Worm (Caenorhabditis elegans) whole organism, young adult: Measurements from ENCODE around the gene hmg-5.

Source experiments
- B0035.1 ChIP-seq: sonication (generic microtip); optimal IDR thresholded peaks from 2 replicates; lab custom pipeline; 2016; ENCODE audit warnings: missing genetic modification characterization, mild to moderate bottlenecking, missing compliant biosample characterization, missing genotype, missing genetic modification reagents
- C06A6.2 ChIP-seq: fragments of 200-800 bp; sonication (Bioruptor generic); conservative IDR thresholded peaks from 2 replicates; pipeline ENCODE4 v1.3.6; 2022; ENCODE audit warnings: missing genetic modification characterization, missing compliant biosample characterization
- F22D6.2 ChIP-seq: sonication (generic microtip); optimal IDR thresholded peaks from 2 replicates; lab custom pipeline; 2016; ENCODE audit warnings: mild to moderate bottlenecking, missing genetic modification characterization, missing compliant biosample characterization
- F57C9.4 ChIP-seq: sonication (generic microtip); optimal IDR thresholded peaks from 2 replicates; lab custom pipeline; 2017; ENCODE audit warnings: mild to moderate bottlenecking, missing genetic modification characterization, missing compliant biosample characterization
- K11D2.4 ChIP-seq: fragments of 200-800 bp; sonication (Bioruptor generic); IDR thresholded peaks from 2 replicates; pipeline ENCODE4 v1.3.6; 2022; ENCODE audit warnings: missing genetic modification reagents, missing genetic modification characterization, missing compliant biosample characterization
- K12H6.12 ChIP-seq: fragments of 200-800 bp; sonication (Bioruptor generic); optimal IDR thresholded peaks from 2 replicates; lab custom pipeline; 2018; ENCODE audit warnings: mild to moderate bottlenecking, missing genetic modification characterization, missing compliant biosample characterization
- Y53F4B.3 ChIP-seq: fragments of 200-800 bp; sonication (Bioruptor generic); IDR thresholded peaks from 2 replicates; pipeline ENCODE4 v1.3.6; 2022; ENCODE audit warnings: missing genetic modification reagents, missing genetic modification characterization, missing compliant biosample characterization
- Y95B8A.8 ChIP-seq: fragments of 200-800 bp; sonication (Bioruptor generic); IDR thresholded peaks from 2 replicates; pipeline ENCODE4 v1.3.6; 2022; ENCODE audit warnings: missing genetic modification reagents, missing genetic modification characterization, missing compliant biosample characterization
- athp-1 ChIP-seq: sonication (generic microtip); optimal IDR thresholded peaks from 2 replicates; lab custom pipeline; 2017; ENCODE audit warnings: mild to moderate bottlenecking, missing genetic modification characterization, missing compliant biosample characterization
- ccch-3 ChIP-seq: fragments of 200-800 bp; sonication (Bioruptor generic); optimal IDR thresholded peaks from 2 replicates; lab custom pipeline; 2018; ENCODE audit warnings: mild to moderate bottlenecking, missing genetic modification characterization, missing compliant biosample characterization
- ceh-100 ChIP-seq: fragments of 200-800 bp; sonication (Bioruptor generic); IDR thresholded peaks from 2 replicates; pipeline ENCODE4 v1.3.6; 2022; ENCODE audit warnings: missing genetic modification reagents, missing genetic modification characterization, missing compliant biosample characterization
- ceh-27 ChIP-seq: fragments of 200-800 bp; sonication (Bioruptor generic); optimal IDR thresholded peaks from 2 replicates; lab custom pipeline; 2018; ENCODE audit warnings: mild to moderate bottlenecking, missing genetic modification characterization, moderate library complexity, missing compliant biosample characterization
- ceh-91 ChIP-seq: fragments of 200-800 bp; sonication (Bioruptor generic); IDR thresholded peaks from 2 replicates; pipeline ENCODE4 v1.3.6; 2022; ENCODE audit warnings: missing genetic modification reagents, missing genetic modification characterization, missing compliant biosample characterization
- chd-7 ChIP-seq: sonication (generic microtip); optimal IDR thresholded peaks from 2 replicates; lab custom pipeline; 2016; ENCODE audit warnings: mild to moderate bottlenecking, missing genetic modification characterization, moderate library complexity, missing compliant biosample characterization
- dpff-1 ChIP-seq: sonication (generic microtip); optimal IDR thresholded peaks from 2 replicates; lab custom pipeline; 2017; ENCODE audit warnings: mild to moderate bottlenecking, missing genetic modification characterization, missing compliant biosample characterization
- egrh-3 ChIP-seq: fragments of 200-800 bp; sonication (Bioruptor generic); IDR thresholded peaks from 2 replicates; pipeline ENCODE4 v1.3.6; 2022; ENCODE audit warnings: missing genetic modification reagents, missing genetic modification characterization, missing compliant biosample characterization
- hmg-1.2 ChIP-seq: fragments of 200-800 bp; sonication (Bioruptor generic); IDR thresholded peaks from 2 replicates; pipeline ENCODE4 v1.3.6; 2022; ENCODE audit warnings: missing genetic modification reagents, missing genetic modification characterization, missing compliant biosample characterization
- hrde-1 ChIP-seq: sonication (generic microtip); optimal IDR thresholded peaks from 2 replicates; lab custom pipeline; 2016; ENCODE audit warnings: missing genetic modification characterization, mild to moderate bottlenecking, missing compliant biosample characterization, moderate library complexity, missing genotype, missing genetic modification reagents, borderline replicate concordance
- hsf-1 ChIP-seq: fragments of 200-800 bp; sonication (Bioruptor generic); IDR thresholded peaks from 2 replicates; pipeline ENCODE4 v1.3.6; 2022; ENCODE audit warnings: missing genetic modification reagents, missing genetic modification characterization, missing compliant biosample characterization
- lag-1 ChIP-seq: fragments of 200-800 bp; sonication (Bioruptor generic); IDR thresholded peaks from 2 replicates; pipeline ENCODE4 v1.3.6; 2022; ENCODE audit warnings: missing genetic modification reagents, missing genetic modification characterization, missing compliant biosample characterization
- lin-35 ChIP-seq, 3 experiments: fragments of 150-350 bp in 2 of 3; sonication (generic microtip) in 1 of 3; optimal IDR thresholded peaks; 2 replicates each; lab custom pipeline; 2014 to 2018; ENCODE audit warnings: missing biosample characterization in 3 of 3, missing genetic modification characterization in 3 of 3, missing genetic modification reagents in 3 of 3
- lin-54 ChIP-seq: fragments of 200-800 bp; sonication (Bioruptor generic); optimal IDR thresholded peaks from 2 replicates; lab custom pipeline; 2018; ENCODE audit warnings: mild to moderate bottlenecking, missing genetic modification characterization, missing compliant biosample characterization
- lir-1 ChIP-seq: fragments of 200-800 bp; sonication (Bioruptor generic); conservative IDR thresholded peaks from 2 replicates; pipeline ENCODE4 v1.3.6; 2022; ENCODE audit warnings: missing genetic modification reagents, missing genetic modification characterization, missing compliant biosample characterization
- lsl-1 ChIP-seq: fragments of 200-800 bp; sonication (Bioruptor generic); optimal IDR thresholded peaks from 2 replicates; lab custom pipeline; 2018; ENCODE audit warnings: mild to moderate bottlenecking, missing genetic modification characterization, moderate library complexity, missing compliant biosample characterization
- madf-10 ChIP-seq: sonication (generic microtip); optimal IDR thresholded peaks from 2 replicates; lab custom pipeline; 2016; ENCODE audit warnings: mild to moderate bottlenecking, missing genetic modification characterization, missing compliant biosample characterization
- mcd-1 ChIP-seq: fragments of 200-800 bp; sonication (Bioruptor generic); IDR thresholded peaks from 2 replicates; pipeline ENCODE4 v1.3.6; 2022; ENCODE audit warnings: missing genetic modification reagents, missing genetic modification characterization, missing compliant biosample characterization
- mel-28 ChIP-seq: sonication (generic microtip); optimal IDR thresholded peaks from 2 replicates; lab custom pipeline; 2016; ENCODE audit warnings: borderline replicate concordance, mild to moderate bottlenecking, missing genetic modification characterization, missing compliant biosample characterization
- nfya-1 ChIP-seq: sonication (generic microtip); optimal IDR thresholded peaks from 2 replicates; lab custom pipeline; 2017; ENCODE audit warnings: antibody characterized with exemption, missing compliant biosample characterization, missing genetic modification characterization, borderline replicate concordance; ENCODE audit not compliant: insufficient read depth
- nhr-80 ChIP-seq: sonication (generic microtip); optimal IDR thresholded peaks from 2 replicates; lab custom pipeline; 2016; ENCODE audit warnings: missing genetic modification characterization, missing compliant biosample characterization
- rcor-1 ChIP-seq: fragments of 200-800 bp; sonication (Bioruptor generic); IDR thresholded peaks from 2 replicates; pipeline ENCODE4 v1.3.6; 2022; ENCODE audit warnings: missing genetic modification reagents, missing genetic modification characterization, missing compliant biosample characterization
- rec-8 ChIP-seq, 2 experiments: sonication (generic microtip); optimal IDR thresholded peaks; 2 replicates each; lab custom pipeline; 2016; ENCODE audit warnings: mild to moderate bottlenecking in 2 of 2, missing genetic modification characterization in 2 of 2, missing genetic modification reagents in 2 of 2, missing genotype in 2 of 2, missing biosample characterization in 1 of 2, missing compliant biosample characterization in 1 of 2, moderate library complexity in 1 of 2
- snpc-1.1 ChIP-seq: sonication (generic microtip); optimal IDR thresholded peaks from 2 replicates; lab custom pipeline; 2017; ENCODE audit warnings: missing genetic modification characterization, mild to moderate bottlenecking, missing compliant biosample characterization, antibody characterized with exemption, moderate library complexity, missing genotype, missing genetic modification reagents; ENCODE audit not compliant: insufficient read depth
- snpc-1.3 ChIP-seq: sonication (generic microtip); optimal IDR thresholded peaks from 2 replicates; lab custom pipeline; 2017; ENCODE audit warnings: missing genetic modification characterization, mild to moderate bottlenecking, missing compliant biosample characterization, antibody characterized with exemption, moderate library complexity, missing genotype, missing genetic modification reagents; ENCODE audit not compliant: insufficient read depth
- sptf-2 ChIP-seq: fragments of 200-800 bp; sonication (Bioruptor generic); optimal IDR thresholded peaks from 2 replicates; lab custom pipeline; 2018; ENCODE audit warnings: mild to moderate bottlenecking, missing genetic modification characterization, missing compliant biosample characterization
- tbp1 ChIP-seq: fragments of 200-800 bp; sonication (Bioruptor generic); optimal IDR thresholded peaks from 2 replicates; lab custom pipeline; 2018; ENCODE audit warnings: mild to moderate bottlenecking, missing genetic modification characterization, missing compliant biosample characterization
- unc-62 ChIP-seq: fragments of 150-350 bp; optimal IDR thresholded peaks from 2 replicates; lab custom pipeline; 2014; ENCODE audit warnings: missing biosample characterization, missing genetic modification reagents, missing genetic modification characterization
- xnd-1 ChIP-seq: sonication (generic microtip); optimal IDR thresholded peaks from 2 replicates; lab custom pipeline; 2016; ENCODE audit warnings: missing genotype, missing genetic modification reagents, missing genetic modification characterization, missing compliant biosample characterization
- zfh-2 ChIP-seq: fragments of 200-800 bp; sonication (Bioruptor generic); conservative IDR thresholded peaks from 2 replicates; pipeline ENCODE4 v1.3.6; 2022; ENCODE audit warnings: missing genetic modification reagents, missing genetic modification characterization, missing compliant biosample characterization
- zim-3 ChIP-seq: sonication (generic microtip); optimal IDR thresholded peaks from 2 replicates; lab custom pipeline; 2017; ENCODE audit warnings: mild to moderate bottlenecking, missing genetic modification characterization, moderate library complexity, missing compliant biosample characterization
- ztf-18 ChIP-seq: sonication (generic microtip); optimal IDR thresholded peaks from 2 replicates; lab custom pipeline; 2016; ENCODE audit warnings: missing genotype, mild to moderate bottlenecking, missing genetic modification characterization, missing compliant biosample characterization
- ztf-25 ChIP-seq: fragments of 200-800 bp; sonication (Bioruptor generic); IDR thresholded peaks from 2 replicates; pipeline ENCODE4 v1.3.6; 2022; ENCODE audit warnings: missing genetic modification reagents, missing genetic modification characterization, missing compliant biosample characterization
- ztf-26 ChIP-seq: sonication (generic microtip); optimal IDR thresholded peaks from 2 replicates; lab custom pipeline; 2017; ENCODE audit warnings: missing genetic modification characterization, missing compliant biosample characterization
- ztf-3 ChIP-seq: fragments of 200-800 bp; sonication (Bioruptor generic); optimal IDR thresholded peaks from 2 replicates; lab custom pipeline; 2018; ENCODE audit warnings: mild to moderate bottlenecking, missing genetic modification characterization, missing compliant biosample characterization

The hmg-5 gene

DNA sequence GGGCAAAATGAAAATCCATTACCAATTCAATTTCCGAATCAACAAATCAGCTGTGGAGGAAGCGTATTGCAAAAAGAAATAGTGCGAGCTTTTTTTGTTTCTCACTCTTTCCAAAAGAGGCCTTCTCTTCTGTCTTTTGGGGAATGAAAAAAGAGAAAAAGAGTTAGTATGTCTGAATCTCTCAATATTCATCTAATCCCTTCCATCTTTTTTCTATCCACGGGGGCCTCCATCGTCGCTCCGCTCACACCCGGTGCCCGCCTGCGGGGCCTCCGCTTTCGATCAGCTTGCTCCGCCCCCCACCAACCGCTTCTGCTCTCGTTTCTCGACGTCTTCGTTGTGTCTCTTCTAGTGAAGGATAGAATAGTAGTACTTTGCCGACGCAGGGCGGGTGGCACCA is 26.8 kb downstream of the hmg-5 start:
- TF ChIP-seq lir-1 (no peak), chd-7 (tag; lab: Kevin White, UChicago) (no peak), ztf-25 (no peak), lsl-1 (no peak), Y53F4B.3 (GFP tag; lab: Robert Waterston, UW) (no peak), snpc-1.1 (tag; lab: Kevin White, UChicago) (no peak), K11D2.4 (GFP tag; lab: Robert Waterston, UW) (0 out of 2 replicates have a peak, but pooled peaks have one; percentile 13), hrde-1 (tag; lab: Kevin White, UChicago) (no peak), ceh-100 (GFP tag; lab: Robert Waterston, UW) (no peak), lin-54 (GFP tag; lab: Kevin White, UChicago) (no peak), ztf-26 (no peak), rcor-1 (GFP tag; lab: Robert Waterston, UW) (no peak), Y95B8A.8 (GFP tag; lab: Robert Waterston, UW) (no peak), unc-62 (GFP tag; lab: Kevin White, UChicago) (no peak), ceh-91 (no peak), ztf-18 (no peak), mcd-1 (GFP tag; lab: Robert Waterston, UW) (peak; percentile 33; the same call in 1 of the 2 replicates), lag-1 (no peak), hmg-1.2 (GFP tag; lab: Robert Waterston, UW) (peak; percentile 35; the same call in 1 of the 2 replicates), nfya-1 (no peak), rec-8 (tag; optimal IDR thresholded peaks at IDR 0.05; lab: Kevin White, UChicago) (no peak), F22D6.2 (tag; lab: Kevin White, UChicago) (no peak), mel-28 (tag; lab: Kevin White, UChicago) (no peak), madf-10 (tag; lab: Kevin White, UChicago) (no peak), B0035.1 (tag; lab: Kevin White, UChicago) (no peak), ceh-27 (GFP tag; lab: Kevin White, UChicago) (peak; percentile 24), K12H6.12 (tag; lab: Kevin White, UChicago) (peak; percentile 3), tbp1 (GFP tag; lab: Kevin White, UChicago) (no peak), zim-3 (no peak), nhr-80 (no peak), ccch-3 (GFP tag; lab: Kevin White, UChicago) (no peak), F57C9.4 (tag; lab: Kevin White, UChicago) (no peak), snpc-1.3 (tag; lab: Kevin White, UChicago) (no peak), C06A6.2 (GFP tag; lab: Robert Waterston, UW) (no peak), xnd-1 (tag; lab: Kevin White, UChicago) (no peak), egrh-3 (peak; percentile 76; the same call in 1 of the 2 replicates), ztf-3 (GFP tag; lab: Kevin White, UChicago) (no peak), zfh-2 (peak; percentile 95)

DNA sequence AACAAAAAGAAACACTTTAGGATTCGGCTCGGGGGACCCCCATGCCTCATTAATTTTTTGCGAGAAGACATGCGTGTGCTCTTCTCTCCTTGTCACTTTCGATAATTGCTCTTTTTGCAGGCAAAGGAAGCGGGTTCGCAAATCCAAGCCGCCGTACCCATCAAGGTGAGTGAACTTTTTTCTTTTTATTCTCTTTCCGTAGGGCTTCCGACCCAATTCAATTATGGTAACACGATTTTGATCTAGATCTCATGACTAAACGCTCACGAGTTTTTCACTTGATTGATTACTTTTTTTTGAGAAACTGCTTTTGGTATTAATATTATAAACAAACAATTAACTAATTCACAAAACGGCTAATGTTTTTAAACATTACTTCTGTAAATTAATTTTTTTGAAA is 33.5 kb downstream of the hmg-5 start:
- TF ChIP-seq sptf-2 (GFP tag; lab: Kevin White, UChicago) (no peak), ztf-3 (GFP tag; lab: Kevin White, UChicago) (no peak), hrde-1 (tag; lab: Kevin White, UChicago) (no peak), F22D6.2 (tag; lab: Kevin White, UChicago) (no peak), lin-35 (GFP tag; optimal IDR thresholded peaks at IDR 0.05; lab: Kevin White, UChicago) (no peak), dpff-1 (tag; lab: Kevin White, UChicago) (no peak), hsf-1 (GFP tag; lab: Robert Waterston, UW) (no peak), athp-1 (no peak)
